Fruit fly (Drosophila melanogaster) whole organism, embryonic: ENCODE measurements around the gene ZAP3.

Source experiments
- ATbp ChIP-seq: fragments of 200-800 bp; sonication (Bioruptor generic); optimal IDR thresholded peaks from 2 replicates; lab custom pipeline; 2017; ENCODE audit warnings: missing biosample characterization, mild to moderate bottlenecking, missing genetic modification characterization, missing genetic modification reagents
- Atf3 ChIP-seq: fragments of 200-800 bp; sonication (Bioruptor generic); optimal IDR thresholded peaks from 3 replicates; lab custom pipeline; 2016; ENCODE audit warnings: missing biosample characterization, missing genetic modification characterization
- B-H1 ChIP-seq: fragments of 200-800 bp; sonication (Bioruptor generic); IDR thresholded peaks from 3 replicates; pipeline ENCODE4 v1.3.6; 2022; ENCODE audit warnings: missing biosample characterization, missing genetic modification characterization
- B-H2 ChIP-seq: fragments of 200-800 bp; sonication (Bioruptor generic); optimal IDR thresholded peaks from 2 replicates; lab custom pipeline; 2018; ENCODE audit warnings: missing biosample characterization, mild to moderate bottlenecking, missing genetic modification characterization
- Blimp-1 ChIP-seq: fragments of 200-800 bp; sonication (Bioruptor generic); optimal IDR thresholded peaks from 3 replicates; lab custom pipeline; 2018; ENCODE audit warnings: missing biosample characterization, missing genetic modification characterization, mild to moderate bottlenecking, moderate library complexity, missing genetic modification reagents
- C15 ChIP-seq: fragments of 200-800 bp; sonication (Bioruptor generic); IDR thresholded peaks from 3 replicates; pipeline ENCODE4 v1.3.6; 2022; ENCODE audit warnings: missing biosample characterization, missing genetic modification characterization
- CG10209 ChIP-seq: fragments of 200-800 bp; sonication (Bioruptor generic); optimal IDR thresholded peaks from 3 replicates; lab custom pipeline; 2017; ENCODE audit warnings: missing biosample characterization, mild to moderate bottlenecking, missing genetic modification characterization, missing genetic modification reagents
- CG13424 ChIP-seq: fragments of 200-800 bp; sonication (Bioruptor generic); optimal IDR thresholded peaks from 2 replicates; lab custom pipeline; 2019; ENCODE audit warnings: missing biosample characterization, mild to moderate bottlenecking, missing genetic modification characterization, moderate library complexity
- CG15073 ChIP-seq: fragments of 200-800 bp; sonication (Bioruptor generic); optimal IDR thresholded peaks from 2 replicates; lab custom pipeline; 2016; ENCODE audit warnings: missing biosample characterization, missing genetic modification characterization
- CG1529 ChIP-seq: fragments of 200-800 bp; sonication (Bioruptor generic); optimal IDR thresholded peaks from 3 replicates; lab custom pipeline; 2018; ENCODE audit warnings: missing biosample characterization, missing genetic modification characterization
- CG16815 ChIP-seq: fragments of 200-800 bp; sonication (Bioruptor generic); optimal IDR thresholded peaks from 3 replicates; lab custom pipeline; 2017; ENCODE audit warnings: missing biosample characterization, mild to moderate bottlenecking, missing genetic modification characterization
- CG18599 ChIP-seq: fragments of 200-800 bp; sonication (Bioruptor generic); optimal IDR thresholded peaks from 3 replicates; lab custom pipeline; 2017; ENCODE audit warnings: missing biosample characterization, missing genetic modification characterization, mild to moderate bottlenecking, moderate library complexity, missing genetic modification reagents
- CG2120 ChIP-seq: fragments of 200-800 bp; sonication (Bioruptor generic); optimal IDR thresholded peaks from 3 replicates; lab custom pipeline; 2016; ENCODE audit warnings: missing biosample characterization, missing genetic modification characterization
- CG32772 ChIP-seq: fragments of 200-800 bp; sonication (Bioruptor generic); IDR thresholded peaks from 2 replicates; pipeline ENCODE4 v1.3.6; 2022; ENCODE audit warnings: missing biosample characterization, missing genetic modification characterization
- CG3995 ChIP-seq: fragments of 200-800 bp; sonication (Bioruptor generic); optimal IDR thresholded peaks from 3 replicates; lab custom pipeline; 2016; ENCODE audit warnings: missing biosample characterization, missing genetic modification characterization
- CG4820 ChIP-seq: fragments of 200-800 bp; sonication (Bioruptor generic); optimal IDR thresholded peaks from 3 replicates; lab custom pipeline; 2016; ENCODE audit warnings: missing biosample characterization, missing genetic modification characterization
- CG6813 ChIP-seq: fragments of 200-800 bp; sonication (Bioruptor generic); optimal IDR thresholded peaks from 2 replicates; lab custom pipeline; 2017; ENCODE audit warnings: missing biosample characterization, missing genetic modification characterization, mild to moderate bottlenecking, moderate library complexity, missing genetic modification reagents
- CG8089 ChIP-seq: fragments of 200-800 bp; sonication (Bioruptor generic); optimal IDR thresholded peaks from 3 replicates; lab custom pipeline; 2016; ENCODE audit warnings: missing biosample characterization, missing genetic modification characterization
- CG8944 ChIP-seq: fragments of 200-800 bp; sonication (Bioruptor generic); optimal IDR thresholded peaks from 3 replicates; lab custom pipeline; 2016; ENCODE audit warnings: missing biosample characterization, missing genetic modification characterization
- CG9727 ChIP-seq: fragments of 200-800 bp; sonication (Bioruptor generic); optimal IDR thresholded peaks from 3 replicates; lab custom pipeline; 2017; ENCODE audit warnings: missing biosample characterization, mild to moderate bottlenecking, missing genetic modification characterization
- CG9932 ChIP-seq: fragments of 200-800 bp; sonication (Bioruptor generic); IDR thresholded peaks from 2 replicates; pipeline ENCODE4 v1.3.6; 2022; ENCODE audit warnings: missing biosample characterization, missing genetic modification characterization
- Fer2 ChIP-seq: fragments of 200-800 bp; sonication (Bioruptor generic); optimal IDR thresholded peaks from 2 replicates; lab custom pipeline; 2018; ENCODE audit warnings: missing biosample characterization, mild to moderate bottlenecking, missing genetic modification characterization, moderate library complexity
- HLH3B ChIP-seq: fragments of 200-800 bp; sonication (Bioruptor generic); IDR thresholded peaks from 2 replicates; pipeline ENCODE4 v1.3.6; 2022; ENCODE audit warnings: missing biosample characterization, missing genetic modification characterization
- Max ChIP-seq: fragments of 200-800 bp; sonication (Bioruptor generic); optimal IDR thresholded peaks from 2 replicates; lab custom pipeline; 2016; ENCODE audit warnings: missing biosample characterization, mild to moderate bottlenecking, missing genetic modification characterization
- NfI ChIP-seq: fragments of 200-800 bp; sonication (Bioruptor generic); optimal IDR thresholded peaks from 3 replicates; lab custom pipeline; 2018; ENCODE audit warnings: missing biosample characterization, mild to moderate bottlenecking, missing genetic modification characterization, moderate library complexity
- TFAM ChIP-seq: fragments of 200-800 bp; sonication (Bioruptor generic); optimal IDR thresholded peaks from 2 replicates; lab custom pipeline; 2017; ENCODE audit warnings: missing biosample characterization, missing genetic modification characterization, inconsistent platforms
- Trl ChIP-seq, 3 experiments: fragments of >200 bp in 2 of 3; fragments of 200-800 bp in 1 of 3; sonication (Bioruptor generic) in 1 of 3; optimal IDR thresholded peaks; 2 replicates in 1 of 3; 3 replicates in 2 of 3; lab custom pipeline; 2016 to 2017; ENCODE audit warnings: missing biosample characterization in 1 of 3, missing genetic modification characterization in 1 of 3
- Usf ChIP-seq: fragments of 200-800 bp; sonication (Bioruptor generic); optimal IDR thresholded peaks from 2 replicates; lab custom pipeline; 2017; ENCODE audit warnings: missing genotype, missing biosample characterization, missing genetic modification characterization
- Xrp1 ChIP-seq: fragments of 200-800 bp; sonication (Bioruptor generic); IDR thresholded peaks from 2 replicates; pipeline ENCODE4 v1.3.6; 2022; ENCODE audit warnings: missing biosample characterization, missing genetic modification characterization
- amos ChIP-seq: fragments of 200-800 bp; sonication (Bioruptor generic); IDR thresholded peaks from 2 replicates; pipeline ENCODE4 v1.3.6; 2022; ENCODE audit warnings: missing biosample characterization, missing genetic modification characterization; ENCODE audit not compliant: partially characterized antibody
- ase ChIP-seq: fragments of 200-800 bp; sonication (Bioruptor generic); IDR thresholded peaks from 3 replicates; pipeline ENCODE4 v1.3.6; 2022; ENCODE audit warnings: missing biosample characterization, missing genetic modification characterization
- bab2 ChIP-seq: fragments of 200-800 bp; sonication (Bioruptor generic); optimal IDR thresholded peaks from 2 replicates; lab custom pipeline; 2016; ENCODE audit warnings: missing biosample characterization, missing genetic modification characterization
- chm ChIP-seq: fragments of 200-800 bp; sonication (Bioruptor generic); IDR thresholded peaks from 2 replicates; pipeline ENCODE4 v1.3.6; 2022; ENCODE audit warnings: missing biosample characterization, missing genetic modification characterization
- croc ChIP-seq: fragments of 200-800 bp; sonication (Bioruptor generic); conservative IDR thresholded peaks from 3 replicates; pipeline ENCODE4 v1.3.6; 2022; ENCODE audit warnings: missing biosample characterization, missing genetic modification characterization
- ems ChIP-seq: fragments of 200-800 bp; sonication (Bioruptor generic); optimal IDR thresholded peaks from 3 replicates; lab custom pipeline; 2016; ENCODE audit warnings: missing biosample characterization, missing genetic modification characterization
- ewg ChIP-seq: fragments of 200-800 bp; sonication (Bioruptor generic); optimal IDR thresholded peaks from 3 replicates; lab custom pipeline; 2017; ENCODE audit warnings: mild to moderate bottlenecking, missing biosample characterization, missing genetic modification reagents, missing genetic modification characterization
- grn ChIP-seq: fragments of 200-800 bp; sonication (Bioruptor generic); optimal IDR thresholded peaks from 3 replicates; lab custom pipeline; 2017; ENCODE audit warnings: missing biosample characterization, missing genetic modification characterization
- gsb ChIP-seq: fragments of 200-800 bp; sonication (Bioruptor generic); IDR thresholded peaks from 2 replicates; pipeline ENCODE4 v1.3.6; 2022; ENCODE audit warnings: missing biosample characterization, missing genetic modification characterization
- hkb ChIP-seq, 2 experiments: fragments of 200-800 bp in 1 of 2; fragments of >200 bp in 1 of 2; sonication (Bioruptor generic) in 1 of 2; IDR thresholded peaks in 1 of 2; optimal IDR thresholded peaks in 1 of 2; 2 replicates each; pipeline versions ENCODE4 v1.3.6 to Lab custom; 2017 to 2022; ENCODE audit warnings: missing biosample characterization in 1 of 2, missing genetic modification characterization in 1 of 2
- ind ChIP-seq: fragments of 200-800 bp; sonication (Bioruptor generic); optimal IDR thresholded peaks from 3 replicates; lab custom pipeline; 2016; ENCODE audit warnings: missing biosample characterization, missing genetic modification characterization
- luna ChIP-seq: fragments of 200-800 bp; sonication (Bioruptor generic); optimal IDR thresholded peaks from 2 replicates; lab custom pipeline; 2016; ENCODE audit warnings: missing biosample characterization, missing genetic modification characterization
- nom ChIP-seq: fragments of 200-800 bp; sonication (Bioruptor generic); optimal IDR thresholded peaks from 2 replicates; lab custom pipeline; 2017; ENCODE audit warnings: missing biosample characterization, missing genetic modification characterization, mild to moderate bottlenecking, moderate library complexity, missing genetic modification reagents
- oc ChIP-seq: fragments of 200-800 bp; sonication (Bioruptor generic); optimal IDR thresholded peaks from 2 replicates; lab custom pipeline; 2018; ENCODE audit warnings: missing biosample characterization, mild to moderate bottlenecking, missing genetic modification characterization, moderate library complexity
- repo ChIP-seq: fragments of 200-800 bp; sonication (Bioruptor generic); optimal IDR thresholded peaks from 2 replicates; lab custom pipeline; 2016; ENCODE audit warnings: missing biosample characterization, missing genetic modification characterization
- sens ChIP-seq: fragments of 200-800 bp; sonication (Bioruptor generic); peaks from one replicate; lab custom pipeline; 2016; ENCODE audit warnings: missing biosample characterization, missing genetic modification characterization
- seq ChIP-seq: fragments of 200-800 bp; sonication (Bioruptor generic); IDR thresholded peaks from 2 replicates; pipeline ENCODE4 v1.3.6; 2022; ENCODE audit warnings: missing biosample characterization, missing genetic modification characterization
- ssp ChIP-seq: fragments of 200-800 bp; sonication (Bioruptor generic); IDR thresholded peaks from 2 replicates; pipeline ENCODE4 v1.3.6; 2022; ENCODE audit warnings: missing biosample characterization, missing genetic modification characterization
- tll ChIP-seq, 2 experiments: fragments of 200-800 bp in 1 of 2; fragments of >200 bp in 1 of 2; sonication (Bioruptor generic) in 1 of 2; optimal IDR thresholded peaks; 2 replicates each; lab custom pipeline; 2017 to 2019; ENCODE audit warnings: missing biosample characterization in 2 of 2, missing genetic modification characterization in 2 of 2, mild to moderate bottlenecking in 1 of 2, moderate library complexity in 1 of 2
- yki ChIP-seq: fragments of >200 bp; optimal IDR thresholded peaks from 3 replicates; lab custom pipeline; 2018
- zf30C ChIP-seq: fragments of 200-800 bp; sonication (Bioruptor generic); optimal IDR thresholded peaks from 3 replicates; lab custom pipeline; 2018; ENCODE audit warnings: missing biosample characterization, mild to moderate bottlenecking, missing genetic modification characterization
- zfh2 ChIP-seq: fragments of 200-800 bp; sonication (Bioruptor generic); optimal IDR thresholded peaks from 2 replicates; lab custom pipeline; 2016; ENCODE audit warnings: missing biosample characterization, missing genetic modification characterization

The ZAP3 gene

DNA sequence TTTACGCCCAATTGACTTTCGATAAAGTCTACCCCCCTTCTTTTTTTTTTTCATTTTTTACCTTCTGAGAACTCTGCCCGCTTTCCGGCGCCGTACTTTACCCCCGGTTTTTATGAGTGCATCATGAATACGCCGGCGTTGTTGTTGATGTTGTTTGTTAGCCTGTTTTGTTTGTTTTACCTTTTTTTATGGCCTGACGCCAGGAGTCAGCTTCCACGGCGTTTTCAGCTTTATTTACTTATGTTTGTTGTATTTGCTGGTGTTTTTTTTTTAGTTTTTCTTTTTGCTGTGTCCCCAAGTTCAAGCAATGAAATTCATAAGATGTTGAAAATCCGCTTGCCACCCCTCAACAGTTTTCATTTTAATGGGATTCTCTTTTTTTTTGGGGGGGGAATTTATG is 28.6 kb upstream of the ZAP3 start (continued):
- TF ChIP-seq ems (GFP tag; lab: Kevin White, UChicago) (no peak), HLH3B (GFP tag; lab: Robert Waterston, UW) (0 out of 2 replicates have a peak, but pooled peaks have one; percentile 14), B-H2 (GFP tag; lab: Kevin White, UChicago) (no peak), ssp (GFP tag; lab: Robert Waterston, UW) (no peak), chm (GFP tag; lab: Robert Waterston, UW) (no peak), ATbp (no peak), CG3995 (GFP tag; lab: Kevin White, UChicago) (no peak), CG13424 (tag; lab: Kevin White, UChicago) (peak; percentile 2), oc (tag; lab: Kevin White, UChicago) (no peak), CG10209 (GFP tag; lab: Kevin White, UChicago) (no peak), Xrp1 (GFP tag; lab: Robert Waterston, UW) (peak; percentile 27), CG1529 (GFP tag; lab: Kevin White, UChicago) (no peak), CG32772 (GFP tag; lab: Robert Waterston, UW) (no peak), tll (GFP tag; optimal IDR thresholded peaks at IDR 0.05; lab: Kevin White, UChicago) (peak in 1 of 2 experiments; percentile 2), amos (GFP tag; lab: Robert Waterston, UW) (no peak), CG9727 (GFP tag; lab: Kevin White, UChicago) (peak; percentile 5), nom (GFP tag; lab: Kevin White, UChicago) (peak; percentile 0), ewg (GFP tag; lab: Kevin White, UChicago) (no peak), sens (GFP tag; lab: Kevin White, UChicago) (peak; percentile 58), Max (no peak), Trl (optimal IDR thresholded peaks at IDR 0.05; lab: Kevin White, UChicago) (no peak), Trl (GFP tag; optimal IDR thresholded peaks at IDR 0.05; lab: Kevin White, UChicago) (no peak), croc (GFP tag; lab: Robert Waterston, UW) (no peak), CG8089 (GFP tag; lab: Kevin White, UChicago) (no peak), Atf3 (GFP tag; lab: Kevin White, UChicago) (no peak), CG15073 (no peak), Blimp-1 (GFP tag; lab: Kevin White, UChicago) (no peak), ind (no peak), CG2120 (GFP tag; lab: Kevin White, UChicago) (no peak), TFAM (GFP tag; lab: Kevin White, UChicago) (no peak), zf30C (GFP tag; lab: Kevin White, UChicago) (peak; percentile 47), CG8944 (no peak), repo (GFP tag; lab: Kevin White, UChicago) (no peak), bab2 (GFP tag; lab: Kevin White, UChicago) (no peak), ase (GFP tag; lab: Robert Waterston, UW) (no peak), seq (GFP tag; lab: Robert Waterston, UW) (no peak), CG18599 (no peak), CG6813 (GFP tag; lab: Kevin White, UChicago) (no peak), hkb (optimal IDR thresholded peaks at IDR 0.05; lab: Kevin White, UChicago) (no peak), hkb (GFP tag; IDR thresholded peaks at IDR 0.05; lab: Robert Waterston, UW) (0 out of 2 replicates have a peak, but pooled peaks have one; percentile 13), grn (GFP tag; lab: Kevin White, UChicago) (no peak), luna (GFP tag; lab: Kevin White, UChicago) (no peak), yki (lab: Kevin White, UChicago) (no peak), zfh2 (GFP tag; lab: Kevin White, UChicago) (no peak), gsb (GFP tag; lab: Robert Waterston, UW) (no peak), CG16815 (GFP tag; lab: Kevin White, UChicago) (no peak), CG9932 (GFP tag; lab: Robert Waterston, UW) (no peak), B-H1 (GFP tag; lab: Robert Waterston, UW) (no peak), NfI (GFP tag; lab: Kevin White, UChicago) (no peak), CG4820 (GFP tag; lab: Kevin White, UChicago) (no peak), Fer2 (tag; lab: Kevin White, UChicago) (no peak), Usf (GFP tag; lab: Kevin White, UChicago) (no peak), C15 (no peak)
